Worm (Caenorhabditis elegans) whole organism, early embryonic: ENCODE measurements around the gene C24D10.4.

Experiments used
- B0310.2 ChIP-seq: sonication (generic microtip); optimal IDR thresholded peaks from 2 replicates; lab custom pipeline; 2016; ENCODE audit warnings: mild to moderate bottlenecking, missing genetic modification characterization, missing compliant biosample characterization
- F13C5.2 ChIP-seq: sonication (generic microtip); optimal IDR thresholded peaks from 2 replicates; lab custom pipeline; 2017; ENCODE audit warnings: mild to moderate bottlenecking, missing genetic modification characterization, inconsistent platforms, missing compliant biosample characterization
- aly-1 ChIP-seq: sonication (generic microtip); optimal IDR thresholded peaks from 2 replicates; lab custom pipeline; 2016; ENCODE audit warnings: missing genetic modification characterization, missing compliant biosample characterization
- ama-1 ChIP-seq: fragments of 150-350 bp; optimal IDR thresholded peaks from 2 replicates; lab custom pipeline; 2014
- ceh-13 ChIP-seq: fragments of 200-800 bp; sonication (Bioruptor generic); optimal IDR thresholded peaks from 2 replicates; lab custom pipeline; 2018; ENCODE audit warnings: mild to moderate bottlenecking, missing genetic modification characterization, missing compliant biosample characterization
- ceh-36 ChIP-seq: sonication (generic microtip); optimal IDR thresholded peaks from 2 replicates; lab custom pipeline; 2016; ENCODE audit warnings: missing genetic modification characterization, inconsistent platforms, missing compliant biosample characterization
- ets-7 ChIP-seq: sonication (generic microtip); optimal IDR thresholded peaks from 2 replicates; lab custom pipeline; 2016; ENCODE audit warnings: missing genotype, missing genetic modification characterization, missing compliant biosample characterization
- flt-1 ChIP-seq: fragments of 200-800 bp; sonication (Bioruptor generic); IDR thresholded peaks from 2 replicates; pipeline ENCODE4 v1.3.6; 2022; ENCODE audit warnings: missing genetic modification characterization, missing compliant biosample characterization
- hmbx-1 ChIP-seq: sonication (generic microtip); optimal IDR thresholded peaks from 2 replicates; lab custom pipeline; 2016; ENCODE audit warnings: mild to moderate bottlenecking, missing genetic modification characterization, missing compliant biosample characterization
- hmg-4 ChIP-seq: fragments of 200-800 bp; sonication (Bioruptor generic); optimal IDR thresholded peaks from 2 replicates; lab custom pipeline; 2018; ENCODE audit warnings: mild to moderate bottlenecking, missing genetic modification characterization, missing compliant biosample characterization
- hnd-1 ChIP-seq: sonication (generic microtip); optimal IDR thresholded peaks from 2 replicates; lab custom pipeline; 2016; ENCODE audit warnings: missing genetic modification characterization, missing compliant biosample characterization
- pes-1 ChIP-seq: fragments of 200-800 bp; sonication (Bioruptor generic); IDR thresholded peaks from 2 replicates; pipeline ENCODE4 v1.3.6; 2022; ENCODE audit warnings: missing genetic modification reagents, missing genetic modification characterization, missing compliant biosample characterization
- scrt-1 ChIP-seq: fragments of 200-800 bp; sonication (Bioruptor generic); IDR thresholded peaks from 2 replicates; pipeline ENCODE4 v1.3.6; 2022; ENCODE audit warnings: missing genetic modification characterization, missing compliant biosample characterization
- sea-1 ChIP-seq: fragments of 200-800 bp; sonication (Bioruptor generic); conservative IDR thresholded peaks from 2 replicates; pipeline ENCODE4 v1.3.6; 2022; ENCODE audit warnings: missing genetic modification characterization, missing compliant biosample characterization
- tbx-11 ChIP-seq: fragments of 200-800 bp; sonication (Bioruptor generic); IDR thresholded peaks from 2 replicates; pipeline ENCODE4 v1.3.6; 2022; ENCODE audit warnings: missing genetic modification characterization, missing compliant biosample characterization
- tbx-37 ChIP-seq: fragments of 200-800 bp; sonication (Bioruptor generic); conservative IDR thresholded peaks from 2 replicates; pipeline ENCODE4 v1.3.6; 2022; ENCODE audit warnings: missing genetic modification reagents, missing genetic modification characterization, missing compliant biosample characterization
- tra-4 ChIP-seq: sonication (generic microtip); optimal IDR thresholded peaks from 2 replicates; lab custom pipeline; 2017; ENCODE audit warnings: missing genetic modification characterization, missing compliant biosample characterization

Gene C24D10.4

ce11 chrIV:5204573-5204972 is 44.3 kb downstream of the C24D10.4 start, which contains the start of gene tni-4:
Gene tni-4 (plus strand): TSS chrIV:5204591.
- TF ChIP-seq ama-1 (lab: Kevin White, UChicago) (no peak), aly-1 (tag; lab: Kevin White, UChicago) (no peak)

ce11 chrIV:5206716-5207115 is 46.4 kb downstream of the C24D10.4 start:
- TF ChIP-seq tbx-37 (GFP tag; lab: Robert Waterston, UW) (no peak), aly-1 (tag; lab: Kevin White, UChicago) (no peak), hmbx-1 (no peak), tra-4 (tag; lab: Kevin White, UChicago) (no peak), ama-1 (lab: Kevin White, UChicago) (no peak), ets-7 (tag; lab: Kevin White, UChicago) (no peak), hmg-4 (GFP tag; lab: Kevin White, UChicago) (no peak), sea-1 (no peak), ceh-13 (GFP tag; lab: Kevin White, UChicago) (no peak), scrt-1 (no peak), F13C5.2 (tag; lab: Kevin White, UChicago) (no peak), flt-1 (GFP tag; lab: Robert Waterston, UW) (no peak), hnd-1 (tag; lab: Kevin White, UChicago) (no peak), ceh-36 (tag; lab: Kevin White, UChicago) (no peak), tbx-11 (GFP tag; lab: Robert Waterston, UW) (no peak), pes-1 (no peak)

- TF ChIP-seq tra-4 (tag; lab: Kevin White, UChicago) (no peak), F13C5.2 (tag; lab: Kevin White, UChicago) (peak; percentile 59), pes-1 (0 out of 2 replicates have a peak, but pooled peaks have one; percentile 12)
Measured at ce11 chrIV:5209390-5209789, 49.1 kb downstream of the C24D10.4 start, which contains the start of the genes Y59E9AL.36 and nbet-1. Gene Y59E9AL.36 (minus strand): TSS chrIV:5209481. Gene nbet-1 (plus strand): TSS chrIV:5209501.

ce11 chrIV:5210606-5211005 is 50.3 kb downstream of the C24D10.4 start:
- TF ChIP-seq F13C5.2 (tag; lab: Kevin White, UChicago) (no peak), aly-1 (tag; lab: Kevin White, UChicago) (no peak), ama-1 (lab: Kevin White, UChicago) (no peak), ceh-13 (GFP tag; lab: Kevin White, UChicago) (no peak), tra-4 (tag; lab: Kevin White, UChicago) (no peak), flt-1 (GFP tag; lab: Robert Waterston, UW) (no peak), ceh-36 (tag; lab: Kevin White, UChicago) (no peak), B0310.2 (tag; lab: Kevin White, UChicago) (no peak), hnd-1 (tag; lab: Kevin White, UChicago) (no peak), sea-1 (no peak), ets-7 (tag; lab: Kevin White, UChicago) (no peak), tbx-37 (GFP tag; lab: Robert Waterston, UW) (no peak), pes-1 (no peak), hmbx-1 (no peak), hmg-4 (GFP tag; lab: Kevin White, UChicago) (no peak)
